Fruit fly (Drosophila melanogaster): Measurements from ENCODE around the gene dnt.

- TF ChIP-seq CG7839 (tag; optimal IDR thresholded peaks at IDR 0.05): no peak
- no peak for TF ChIP-seq Jarid2 (GFP tag; optimal IDR thresholded peaks at IDR 0.05)
- no peak for TF ChIP-seq lola (GFP tag; optimal IDR thresholded peaks at IDR 0.05)
- no peak for TF ChIP-seq h (optimal IDR thresholded peaks at IDR 0.05)
- no peak for TF ChIP-seq lov (optimal IDR thresholded peaks at IDR 0.05)
- no peak for TF ChIP-seq lov (GFP tag; IDR thresholded peaks at IDR 0.05)
Observed at dm6 chr2L:19337971-19338732, 24.9 kb downstream of the dnt start.

Data from whole organism, embryonic.